Worm (Caenorhabditis elegans): Measurements from ENCODE around the gene tmem-120.

tmem-120 gene

ce11 chrIII:1539366-1539765 is 21.6 kb upstream of the tmem-120 start:
- TF ChIP-seq ceh-16 (tag; optimal IDR thresholded peaks at IDR 0.05) (no peak), lin-13 (GFP tag; optimal IDR thresholded peaks at IDR 0.05) (no peak), ceh-82 (tag; optimal IDR thresholded peaks at IDR 0.05) (no peak), elt-1 (tag; optimal IDR thresholded peaks at IDR 0.05) (no peak), nhr-77 (tag; optimal IDR thresholded peaks at IDR 0.05) (no peak), snpc-4 (tag; optimal IDR thresholded peaks at IDR 0.05) (no peak), skn-1 (tag; optimal IDR thresholded peaks at IDR 0.05) (no peak), mdl-1 (tag; optimal IDR thresholded peaks at IDR 0.05) (no peak), nhr-237 (tag; optimal IDR thresholded peaks at IDR 0.05) (no peak), lin-11 (tag; optimal IDR thresholded peaks at IDR 0.05) (no peak), nhr-129 (tag; optimal IDR thresholded peaks at IDR 0.05) (no peak), nhr-10 (tag; optimal IDR thresholded peaks at IDR 0.05) (no peak), unc-62 (GFP tag; optimal IDR thresholded peaks at IDR 0.05) (no peak), blmp-1 (tag; optimal IDR thresholded peaks at IDR 0.05; ENCODE audit: insufficient read depth) (no peak), sma-9 (GFP tag; optimal IDR thresholded peaks at IDR 0.05) (no peak), sma-9 (tag; optimal IDR thresholded peaks at IDR 0.05) (no peak), lsy-2 (tag; optimal IDR thresholded peaks at IDR 0.05) (no peak), nhr-12 (tag; optimal IDR thresholded peaks at IDR 0.05) (no peak), zag-1 (tag; optimal IDR thresholded peaks at IDR 0.05) (no peak), aly-2 (tag; optimal IDR thresholded peaks at IDR 0.05) (no peak), sma-3 (GFP tag; optimal IDR thresholded peaks at IDR 0.05) (no peak)

ce11 chrIII:1534431-1534830 is 16.6 kb upstream of the tmem-120 start:
- no peak for TF ChIP-seq skn-1 (tag; optimal IDR thresholded peaks at IDR 0.05)
- TF ChIP-seq sma-3 (GFP tag; optimal IDR thresholded peaks at IDR 0.05), result no peak
- no peak for TF ChIP-seq crh-2 (tag; optimal IDR thresholded peaks at IDR 0.05)
- TF ChIP-seq unc-62 (GFP tag; optimal IDR thresholded peaks at IDR 0.05), result no peak
- no peak for TF ChIP-seq lsy-2 (tag; optimal IDR thresholded peaks at IDR 0.05)
- no peak for TF ChIP-seq ceh-16 (tag; optimal IDR thresholded peaks at IDR 0.05)
- no peak for TF ChIP-seq ZK546.5 (tag; optimal IDR thresholded peaks at IDR 0.05)
- no peak for TF ChIP-seq nhr-12 (tag; optimal IDR thresholded peaks at IDR 0.05)
- no peak for TF ChIP-seq nhr-10 (tag; optimal IDR thresholded peaks at IDR 0.05)
- no peak for TF ChIP-seq lin-13 (GFP tag; optimal IDR thresholded peaks at IDR 0.05)
- TF ChIP-seq ztf-4 (tag; optimal IDR thresholded peaks at IDR 0.05), result no peak
- TF ChIP-seq unc-55 (GFP tag; optimal IDR thresholded peaks at IDR 0.05), result no peak
- no peak for TF ChIP-seq ama-1 (optimal IDR thresholded peaks at IDR 0.05)

ce11 chrIII:1533615-1534014 is 15.8 kb upstream of the tmem-120 start, which contains the start of gene mtg-1:
Gene mtg-1, plus strand, starts transcription at chrIII:1533774.
- TF ChIP-seq lsy-2 (tag; optimal IDR thresholded peaks at IDR 0.05), result peak in 1 of 2 experiments; percentile 50
- peak; percentile 8 for TF ChIP-seq nhr-129 (tag; optimal IDR thresholded peaks at IDR 0.05)
- TF ChIP-seq ceh-82 (tag; optimal IDR thresholded peaks at IDR 0.05), result no peak
- no peak for TF ChIP-seq ZK546.5 (tag; optimal IDR thresholded peaks at IDR 0.05)
- TF ChIP-seq gmeb-1 (tag; optimal IDR thresholded peaks at IDR 0.05), result peak; percentile 42
- TF ChIP-seq unc-39 (tag; optimal IDR thresholded peaks at IDR 0.05), result no peak
- TF ChIP-seq nhr-11 (tag; optimal IDR thresholded peaks at IDR 0.05), result no peak
- TF ChIP-seq snpc-4 (tag; optimal IDR thresholded peaks at IDR 0.05), result no peak
- no peak for TF ChIP-seq alr-1 (tag; optimal IDR thresholded peaks at IDR 0.05)
- TF ChIP-seq unc-55 (GFP tag; optimal IDR thresholded peaks at IDR 0.05), result peak; percentile 64
- peak; percentile 58 for TF ChIP-seq C34F6.9 (tag; optimal IDR thresholded peaks at IDR 0.05)
- no peak for TF ChIP-seq F13H6.1 (tag; optimal IDR thresholded peaks at IDR 0.05)
- TF ChIP-seq lin-13 (GFP tag; optimal IDR thresholded peaks at IDR 0.05), result peak; percentile 31
- TF ChIP-seq nhr-77 (tag; optimal IDR thresholded peaks at IDR 0.05), result no peak
- no peak for TF ChIP-seq ama-1 (optimal IDR thresholded peaks at IDR 0.05)

- TF ChIP-seq lsy-2 (tag; optimal IDR thresholded peaks at IDR 0.05) (peak; percentile 47 to 62), crh-2 (tag; optimal IDR thresholded peaks at IDR 0.05) (peak; percentile 27), C34F6.9 (tag; optimal IDR thresholded peaks at IDR 0.05) (peak; percentile 38), unc-39 (tag; optimal IDR thresholded peaks at IDR 0.05) (no peak), lin-13 (GFP tag; optimal IDR thresholded peaks at IDR 0.05) (peak; percentile 45), nhr-129 (tag; optimal IDR thresholded peaks at IDR 0.05) (no peak), fos-1 (tag; optimal IDR thresholded peaks at IDR 0.05) (peak; percentile 12), sem-4 (tag; optimal IDR thresholded peaks at IDR 0.05) (peak; percentile 16), gmeb-1 (tag; optimal IDR thresholded peaks at IDR 0.05) (peak; percentile 92), F13H6.1 (tag; optimal IDR thresholded peaks at IDR 0.05) (no peak), ZK546.5 (tag; optimal IDR thresholded peaks at IDR 0.05) (no peak), nhr-25 (tag; optimal IDR thresholded peaks at IDR 0.05) (peak; percentile 15), skn-1 (tag; optimal IDR thresholded peaks at IDR 0.05) (no peak), sma-3 (GFP tag; optimal IDR thresholded peaks at IDR 0.05) (peak; percentile 33), unc-55 (GFP tag; optimal IDR thresholded peaks at IDR 0.05) (peak; percentile 66)
Observed at ce11 chrIII:1532777-1533473, 15.1 kb upstream of the tmem-120 start, which contains the start of gene snf-6. Gene snf-6, minus strand, starts transcription at chrIII:1532827.

Data from whole organism, L2 larva.